Worm (Caenorhabditis elegans) whole organism, late embryonic: Measurements from ENCODE around the gene htz-1.
A peak's percentile ranks its signal among the peaks of the same experiment; 100 is the strongest.

Experiments
- C08G9.2 ChIP-seq: sonication (generic microtip); optimal IDR thresholded peaks from 2 replicates; lab custom pipeline; 2016; ENCODE audit warnings: mild to moderate bottlenecking, missing genetic modification characterization, moderate library complexity, missing compliant biosample characterization
- C38D4.7 ChIP-seq: fragments of 200-800 bp; sonication (Bioruptor generic); optimal IDR thresholded peaks from 2 replicates; lab custom pipeline; 2018; ENCODE audit warnings: mild to moderate bottlenecking, missing genetic modification characterization, moderate library complexity, missing compliant biosample characterization
- F13H6.1 ChIP-seq: sonication (generic microtip); optimal IDR thresholded peaks from 2 replicates; lab custom pipeline; 2016; ENCODE audit warnings: missing genetic modification characterization, missing compliant biosample characterization
- K09A11.1 ChIP-seq: sonication (generic microtip); optimal IDR thresholded peaks from 2 replicates; lab custom pipeline; 2017; ENCODE audit warnings: antibody characterized with exemption, mild to moderate bottlenecking, missing genetic modification characterization, missing compliant biosample characterization; ENCODE audit not compliant: insufficient read depth
- ahr-1 ChIP-seq: sonication (generic microtip); optimal IDR thresholded peaks from 2 replicates; lab custom pipeline; 2016; ENCODE audit warnings: missing genetic modification characterization, missing compliant biosample characterization
- ceh-18 ChIP-seq: sonication (generic microtip); optimal IDR thresholded peaks from 2 replicates; lab custom pipeline; 2016; ENCODE audit warnings: missing genetic modification characterization, missing compliant biosample characterization
- ceh-31 ChIP-seq: sonication (generic microtip); optimal IDR thresholded peaks from 2 replicates; lab custom pipeline; 2016; ENCODE audit warnings: missing genetic modification characterization, missing compliant biosample characterization
- ceh-34 ChIP-seq: sonication (generic microtip); optimal IDR thresholded peaks from 2 replicates; lab custom pipeline; 2016; ENCODE audit warnings: mild to moderate bottlenecking, missing genetic modification characterization, missing compliant biosample characterization
- ceh-48 ChIP-seq: sonication (generic microtip); optimal IDR thresholded peaks from 2 replicates; lab custom pipeline; 2016; ENCODE audit warnings: missing genetic modification characterization, inconsistent platforms, missing compliant biosample characterization
- ceh-9 ChIP-seq: sonication (generic microtip); optimal IDR thresholded peaks from 2 replicates; lab custom pipeline; 2016; ENCODE audit warnings: mild to moderate bottlenecking, missing genetic modification characterization, inconsistent platforms, missing compliant biosample characterization
- che-1 ChIP-seq: sonication (generic microtip); optimal IDR thresholded peaks from 2 replicates; lab custom pipeline; 2016; ENCODE audit warnings: mild to moderate bottlenecking, missing genetic modification characterization, missing compliant biosample characterization
- dve-1 ChIP-seq: sonication (generic microtip); optimal IDR thresholded peaks from 2 replicates; lab custom pipeline; 2017; ENCODE audit warnings: antibody characterized with exemption, mild to moderate bottlenecking, missing genetic modification characterization, missing compliant biosample characterization
- elt-2 ChIP-seq: sonication (generic microtip); optimal IDR thresholded peaks from 2 replicates; lab custom pipeline; 2016; ENCODE audit warnings: missing genetic modification reagents, missing genetic modification characterization, missing compliant biosample characterization
- elt-4 ChIP-seq: sonication (generic microtip); optimal IDR thresholded peaks from 2 replicates; lab custom pipeline; 2016; ENCODE audit warnings: missing genetic modification characterization, missing compliant biosample characterization
- eyg-1 ChIP-seq: sonication (generic microtip); optimal IDR thresholded peaks from 2 replicates; lab custom pipeline; 2016; ENCODE audit warnings: missing genotype, missing genetic modification characterization, missing compliant biosample characterization
- fkh-10 ChIP-seq: fragments of 150-350 bp; optimal IDR thresholded peaks from 2 replicates; lab custom pipeline; 2014; ENCODE audit warnings: missing biosample characterization, missing genetic modification reagents, missing genetic modification characterization
- hlh-13 ChIP-seq: fragments of 200-800 bp; sonication (Bioruptor generic); optimal IDR thresholded peaks from 2 replicates; lab custom pipeline; 2018; ENCODE audit warnings: mild to moderate bottlenecking, missing genetic modification characterization, missing compliant biosample characterization
- hlh-30 ChIP-seq: sonication (generic microtip); optimal IDR thresholded peaks from 2 replicates; lab custom pipeline; 2017; ENCODE audit warnings: antibody characterized with exemption, missing genetic modification characterization, missing compliant biosample characterization; ENCODE audit not compliant: insufficient read depth
- hlh-8 ChIP-seq: sonication (generic microtip); optimal IDR thresholded peaks from 2 replicates; lab custom pipeline; 2016; ENCODE audit warnings: missing genotype, missing genetic modification characterization, missing compliant biosample characterization
- nfya-1 ChIP-seq: sonication (generic microtip); optimal IDR thresholded peaks from 2 replicates; lab custom pipeline; 2017; ENCODE audit warnings: missing genetic modification characterization, mild to moderate bottlenecking, missing compliant biosample characterization, antibody characterized with exemption, moderate library complexity
- odd-2 ChIP-seq: sonication (generic microtip); optimal IDR thresholded peaks from 2 replicates; lab custom pipeline; 2017; ENCODE audit warnings: antibody characterized with exemption, mild to moderate bottlenecking, missing genetic modification characterization, missing compliant biosample characterization
- pag-3 ChIP-seq: sonication (generic microtip); optimal IDR thresholded peaks from 2 replicates; lab custom pipeline; 2016; ENCODE audit warnings: missing compliant biosample characterization, missing genetic modification characterization, borderline replicate concordance
- pax-1 ChIP-seq: fragments of 150-350 bp; optimal IDR thresholded peaks from 2 replicates; lab custom pipeline; 2014; ENCODE audit warnings: missing biosample characterization, missing genetic modification characterization
- pha-2 ChIP-seq: sonication (generic microtip); optimal IDR thresholded peaks from 2 replicates; lab custom pipeline; 2017; ENCODE audit warnings: mild to moderate bottlenecking, missing genetic modification characterization, missing compliant biosample characterization
- pha-4 ChIP-seq: fragments of 150-350 bp; optimal IDR thresholded peaks from 2 replicates; lab custom pipeline; 2018; ENCODE audit warnings: missing biosample characterization, missing genetic modification reagents, missing genetic modification characterization
- pqm-1 ChIP-seq: sonication (generic microtip); optimal IDR thresholded peaks from 2 replicates; lab custom pipeline; 2016; ENCODE audit warnings: missing genetic modification characterization, missing compliant biosample characterization
- pros-1 ChIP-seq: fragments of 150-350 bp; optimal IDR thresholded peaks from 2 replicates; lab custom pipeline; 2014; ENCODE audit warnings: missing biosample characterization, missing genetic modification reagents, missing genetic modification characterization
- ref-2 ChIP-seq: sonication (generic microtip); optimal IDR thresholded peaks from 2 replicates; lab custom pipeline; 2016; ENCODE audit warnings: missing genetic modification characterization, missing compliant biosample characterization
- sox-2 ChIP-seq: fragments of 200-800 bp; sonication (Bioruptor generic); IDR thresholded peaks from 2 replicates; pipeline ENCODE4 v1.3.6; 2022; ENCODE audit warnings: missing genetic modification reagents, missing genetic modification characterization, missing compliant biosample characterization
- syd-9 ChIP-seq: sonication (generic microtip); optimal IDR thresholded peaks from 2 replicates; lab custom pipeline; 2016; ENCODE audit warnings: mild to moderate bottlenecking, missing genetic modification characterization, moderate library complexity, missing compliant biosample characterization
- tbx-2 ChIP-seq: sonication (generic microtip); optimal IDR thresholded peaks from 2 replicates; lab custom pipeline; 2016; ENCODE audit warnings: missing genetic modification characterization, missing compliant biosample characterization
- tbx-7 ChIP-seq: sonication (generic microtip); optimal IDR thresholded peaks from 2 replicates; lab custom pipeline; 2016; ENCODE audit warnings: missing genotype, missing genetic modification characterization, missing compliant biosample characterization
- ttx-3 ChIP-seq: sonication (generic microtip); optimal IDR thresholded peaks from 2 replicates; lab custom pipeline; 2016; ENCODE audit warnings: missing genetic modification reagents, missing genetic modification characterization, missing compliant biosample characterization
- unc-3 ChIP-seq, 2 experiments: fragments of 200-800 bp in 1 of 2; sonication (Bioruptor generic) in 1 of 2; sonication (generic microtip) in 1 of 2; conservative IDR thresholded peaks in 1 of 2; optimal IDR thresholded peaks in 1 of 2; 2 replicates each; pipeline versions ENCODE4 v1.3.6 to Lab custom; 2016 to 2022; ENCODE audit warnings: missing compliant biosample characterization in 2 of 2, missing genetic modification characterization in 2 of 2, missing genetic modification reagents in 1 of 2
- unc-86 ChIP-seq: sonication (generic microtip); optimal IDR thresholded peaks from 2 replicates; lab custom pipeline; 2016; ENCODE audit warnings: missing genetic modification characterization, missing compliant biosample characterization
- ztf-16 ChIP-seq: sonication (generic microtip); optimal IDR thresholded peaks from 2 replicates; lab custom pipeline; 2017; ENCODE audit warnings: missing genetic modification characterization, missing compliant biosample characterization

The htz-1 gene

ce11 chrIV:4407055-4407461, 39.0 kb upstream of the htz-1 start:
- TF ChIP-seq ceh-34 (peak; percentile 13), ttx-3 (tag; lab: Kevin White, UChicago) (no peak), dve-1 (peak; percentile 7), sox-2 (no peak), fkh-10 (GFP tag; lab: Kevin White, UChicago) (no peak), elt-2 (tag; lab: Kevin White, UChicago) (peak; percentile 32), pag-3 (tag; lab: Kevin White, UChicago) (no peak), eyg-1 (no peak), C08G9.2 (tag; lab: Kevin White, UChicago) (no peak), pha-2 (no peak), K09A11.1 (tag; lab: Kevin White, UChicago) (peak; percentile 4), ceh-18 (tag; lab: Kevin White, UChicago) (peak; percentile 65), C38D4.7 (GFP tag; lab: Kevin White, UChicago) (peak; percentile 5), F13H6.1 (tag; lab: Kevin White, UChicago) (no peak), ref-2 (tag; lab: Kevin White, UChicago) (peak; percentile 22), pros-1 (peak; percentile 1), nfya-1 (tag; lab: Kevin White, UChicago) (peak; percentile 65), ahr-1 (tag; lab: Kevin White, UChicago) (no peak)

ce11 chrIV:4408714-4409113, 37.3 kb upstream of the htz-1 start:
- TF ChIP-seq tbx-2 (tag; lab: Kevin White, UChicago) (no peak), hlh-30 (tag; lab: Kevin White, UChicago) (peak; percentile 45)

DNA sequence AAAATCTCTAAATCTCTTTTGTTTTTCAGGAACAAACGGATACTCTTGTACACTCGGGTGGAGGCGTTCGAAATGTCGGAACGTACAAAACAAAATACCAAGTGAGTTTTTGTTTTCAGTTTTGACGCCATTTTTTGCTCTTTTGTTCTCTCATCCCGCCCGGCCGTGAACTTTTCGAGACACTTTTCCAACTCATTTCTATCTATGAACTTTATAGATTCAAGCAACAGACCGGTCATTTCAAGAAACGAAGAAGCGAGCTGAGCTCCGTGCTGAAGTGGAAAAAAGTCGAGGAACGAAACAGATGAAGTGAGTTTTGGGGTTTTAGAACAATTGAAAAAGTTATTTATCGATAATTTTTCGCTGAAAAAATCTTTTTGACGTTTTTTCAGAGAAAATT, 35.5 kb upstream of the htz-1 start:
- no peak for TF ChIP-seq syd-9 (tag; lab: Kevin White, UChicago)
- TF ChIP-seq pros-1: no peak
- no peak for TF ChIP-seq tbx-2 (tag; lab: Kevin White, UChicago)
- TF ChIP-seq hlh-8 (tag; lab: Kevin White, UChicago): no peak
- no peak for TF ChIP-seq hlh-13 (GFP tag; lab: Kevin White, UChicago)
- no peak for TF ChIP-seq pag-3 (tag; lab: Kevin White, UChicago)
- TF ChIP-seq che-1 (tag; lab: Kevin White, UChicago): no peak
- TF ChIP-seq pax-1: no peak
- TF ChIP-seq elt-4: no peak
- no peak for TF ChIP-seq ceh-9

ce11 chrIV:4411311-4411947, 34.6 kb upstream of the htz-1 start:
- TF ChIP-seq elt-4 (no peak), ceh-48 (tag; lab: Kevin White, UChicago) (no peak), tbx-7 (tag; lab: Kevin White, UChicago) (no peak), ref-2 (tag; lab: Kevin White, UChicago) (peak; percentile 0), unc-3 (GFP tag; conservative IDR thresholded peaks at IDR 0.05; lab: Robert Waterston, UW) (no peak), unc-3 (tag; optimal IDR thresholded peaks at IDR 0.05; lab: Kevin White, UChicago) (no peak)

DNA sequence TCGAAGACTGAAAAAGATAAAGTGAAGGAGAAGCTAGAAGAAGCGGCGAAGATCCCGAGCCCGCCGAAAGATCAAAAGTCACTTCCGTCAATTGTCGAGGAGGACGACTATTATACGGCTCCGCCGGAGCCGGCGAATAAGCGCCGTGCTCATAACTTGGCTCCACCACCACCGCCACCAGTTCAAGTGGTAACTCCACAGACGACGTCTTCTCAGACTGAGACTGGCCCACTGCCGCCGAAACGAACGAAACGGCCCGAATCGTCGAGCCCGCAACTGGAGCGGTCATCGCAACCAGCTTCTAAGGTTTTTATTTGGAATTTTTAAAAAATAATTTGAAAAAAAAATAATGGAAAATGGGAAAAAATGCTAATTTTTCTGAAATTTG, 34.1 kb upstream of the htz-1 start:
- TF ChIP-seq elt-2 (tag; lab: Kevin White, UChicago) (no peak), ztf-16 (tag; lab: Kevin White, UChicago) (no peak), odd-2 (no peak), pqm-1 (tag; lab: Kevin White, UChicago) (no peak), ceh-31 (tag; lab: Kevin White, UChicago) (no peak), dve-1 (no peak), unc-86 (tag; lab: Kevin White, UChicago) (no peak), fkh-10 (GFP tag; lab: Kevin White, UChicago) (no peak), C38D4.7 (GFP tag; lab: Kevin White, UChicago) (no peak), pha-4 (tag; lab: Kevin White, UChicago) (no peak)
